Fruit fly (Drosophila melanogaster) whole organism, prepupa: Measurements from ENCODE around the gene Nuak.

Experiments
- CG3919 ChIP-seq: fragments of 200-800 bp; sonication (Bioruptor generic); optimal IDR thresholded peaks from 3 replicates; lab custom pipeline; 2016; ENCODE audit warnings: missing biosample characterization, missing genetic modification characterization
- CG6808 ChIP-seq: fragments of 200-800 bp; sonication (Bioruptor generic); optimal IDR thresholded peaks from 3 replicates; lab custom pipeline; 2017; ENCODE audit warnings: missing biosample characterization, missing genetic modification characterization, mild to moderate bottlenecking, moderate library complexity, missing genetic modification reagents
- CG6854 ChIP-seq: fragments of 200-800 bp; sonication (Bioruptor generic); optimal IDR thresholded peaks from 2 replicates; lab custom pipeline; 2017; ENCODE audit warnings: missing biosample characterization, mild to moderate bottlenecking, missing genetic modification characterization
- Ets96B ChIP-seq: fragments of 200-800 bp; optimal IDR thresholded peaks from 2 replicates; lab custom pipeline; 2019; ENCODE audit warnings: missing biosample characterization, mild to moderate bottlenecking, missing genetic modification characterization, moderate library complexity
- eg ChIP-seq: fragments of 200-800 bp; sonication (Bioruptor generic); IDR thresholded peaks from 3 replicates; pipeline ENCODE4 v1.3.6; 2022; ENCODE audit warnings: missing biosample characterization, missing genetic modification characterization

- TF ChIP-seq eg, result no peak
- TF ChIP-seq CG6808 (GFP tag; lab: Kevin White, UChicago), result no peak
- no peak for TF ChIP-seq CG6854 (GFP tag; lab: Kevin White, UChicago)
- no peak for TF ChIP-seq Ets96B (tag; lab: Kevin White, UChicago)
- TF ChIP-seq CG3919 (GFP tag; lab: Kevin White, UChicago), result no peak
Measured at dm6 chr3R:10330734-10331642, 66.9 kb downstream of the Nuak start, which contains the start of the genes Bruce and CG12818.
